Fruit fly (Drosophila melanogaster) whole organism, embryonic: ENCODE results near the gene Pex14.
A peak's percentile ranks its signal among the peaks of the same experiment; 100 is the strongest.

Experiments used
- CG1024 ChIP-seq: fragments of 200-800 bp; sonication (Bioruptor generic); IDR thresholded peaks from 2 replicates; pipeline ENCODE4 v1.3.6; 2022; ENCODE audit warnings: missing biosample characterization, missing genetic modification characterization
- CG11093 ChIP-seq: fragments of 200-800 bp; sonication (Bioruptor generic); IDR thresholded peaks from 3 replicates; pipeline ENCODE4 v1.3.6; 2022; ENCODE audit warnings: missing biosample characterization, missing genetic modification characterization
- CG11695 ChIP-seq: fragments of 200-800 bp; sonication (Bioruptor generic); IDR thresholded peaks from 3 replicates; pipeline ENCODE4 v1.3.6; 2022; ENCODE audit warnings: missing biosample characterization, missing genetic modification characterization
- CG12299 ChIP-seq: fragments of 200-800 bp; sonication (Bioruptor generic); optimal IDR thresholded peaks from 2 replicates; lab custom pipeline; 2018; ENCODE audit warnings: missing biosample characterization, mild to moderate bottlenecking, missing genetic modification characterization
- CG12659 ChIP-seq: fragments of 200-800 bp; sonication (Bioruptor generic); optimal IDR thresholded peaks from 3 replicates; lab custom pipeline; 2017; ENCODE audit warnings: mild to moderate bottlenecking, missing biosample characterization, missing genetic modification reagents, missing genetic modification characterization
- CG1603 ChIP-seq: fragments of 200-800 bp; sonication (Bioruptor generic); optimal IDR thresholded peaks from 2 replicates; lab custom pipeline; 2019; ENCODE audit warnings: missing biosample characterization, mild to moderate bottlenecking, missing genetic modification characterization, moderate library complexity
- CG18011 ChIP-seq: fragments of 200-800 bp; sonication (Bioruptor generic); optimal IDR thresholded peaks from 2 replicates; lab custom pipeline; 2017; ENCODE audit warnings: missing biosample characterization, missing genetic modification characterization, mild to moderate bottlenecking, moderate library complexity, missing genotype
- CG2129 ChIP-seq: fragments of 200-800 bp; sonication (Bioruptor generic); IDR thresholded peaks from 2 replicates; pipeline ENCODE4 v1.3.6; 2022; ENCODE audit warnings: missing biosample characterization, missing genetic modification characterization; ENCODE audit not compliant: partially characterized antibody
- CG2202 ChIP-seq: fragments of 200-800 bp; sonication (Bioruptor generic); optimal IDR thresholded peaks from 2 replicates; lab custom pipeline; 2018; ENCODE audit warnings: missing biosample characterization, mild to moderate bottlenecking, missing genetic modification characterization
- CG2678 ChIP-seq: fragments of 200-800 bp; sonication (Bioruptor generic); optimal IDR thresholded peaks from 3 replicates; lab custom pipeline; 2019; ENCODE audit warnings: missing biosample characterization, mild to moderate bottlenecking, missing genetic modification characterization, moderate library complexity
- CG31441 ChIP-seq: fragments of 200-800 bp; sonication (Bioruptor generic); IDR thresholded peaks from 2 replicates; pipeline ENCODE4 v1.3.6; 2022; ENCODE audit warnings: missing biosample characterization, missing genetic modification characterization
- CG4360 ChIP-seq: fragments of 200-800 bp; sonication (Bioruptor generic); IDR thresholded peaks from 2 replicates; pipeline ENCODE4 v1.3.6; 2022; ENCODE audit warnings: missing biosample characterization, missing genetic modification characterization
- CG4424 ChIP-seq: fragments of 200-800 bp; sonication (Bioruptor generic); optimal IDR thresholded peaks from 3 replicates; lab custom pipeline; 2016; ENCODE audit warnings: missing biosample characterization, missing genetic modification characterization
- CG4707 ChIP-seq: fragments of 200-800 bp; sonication (Bioruptor generic); optimal IDR thresholded peaks from 2 replicates; lab custom pipeline; 2018; ENCODE audit warnings: missing biosample characterization, mild to moderate bottlenecking, missing genetic modification characterization, moderate library complexity
- CG5245 ChIP-seq: fragments of 200-800 bp; sonication (Bioruptor generic); optimal IDR thresholded peaks from 3 replicates; lab custom pipeline; 2016; ENCODE audit warnings: missing biosample characterization, missing genetic modification characterization
- CG5953 ChIP-seq: fragments of 200-800 bp; sonication (Bioruptor generic); IDR thresholded peaks from 2 replicates; pipeline ENCODE4 v1.3.6; 2022; ENCODE audit warnings: missing biosample characterization, missing genetic modification characterization
- CG7271 ChIP-seq: fragments of 200-800 bp; sonication (Bioruptor generic); optimal IDR thresholded peaks from 2 replicates; lab custom pipeline; 2018; ENCODE audit warnings: missing biosample characterization, mild to moderate bottlenecking, missing genetic modification characterization, moderate library complexity
- CG9797 ChIP-seq: fragments of 200-800 bp; sonication (Bioruptor generic); optimal IDR thresholded peaks from 3 replicates; lab custom pipeline; 2018; ENCODE audit warnings: missing biosample characterization, mild to moderate bottlenecking, missing genetic modification characterization
- CTCF ChIP-seq: fragments of 200-800 bp; sonication (Bioruptor generic); optimal IDR thresholded peaks from 2 replicates; lab custom pipeline; 2017; ENCODE audit warnings: missing biosample characterization, mild to moderate bottlenecking, missing genetic modification characterization, moderate library complexity
- Chrac-16 ChIP-seq: fragments of 200-800 bp; sonication (Bioruptor generic); optimal IDR thresholded peaks from 3 replicates; lab custom pipeline; 2016; ENCODE audit warnings: missing biosample characterization, missing genetic modification characterization
- Dfd ChIP-seq, 2 experiments: fragments of >200 bp; optimal IDR thresholded peaks; 2 replicates each; lab custom pipeline; 2017; ENCODE audit warnings: missing biosample characterization in 2 of 2, missing genetic modification characterization in 2 of 2
- Dip2 ChIP-seq: fragments of 200-800 bp; sonication (Bioruptor generic); IDR thresholded peaks from 2 replicates; pipeline ENCODE4 v1.3.6; 2022; ENCODE audit warnings: missing biosample characterization, missing genetic modification characterization
- Ets65A ChIP-seq: fragments of 200-800 bp; sonication (Bioruptor generic); peaks from one replicate; lab custom pipeline; 2016; ENCODE audit warnings: missing biosample characterization, missing genetic modification characterization
- Ets97D ChIP-seq: fragments of 200-800 bp; sonication (Bioruptor generic); optimal IDR thresholded peaks from 3 replicates; lab custom pipeline; 2016; ENCODE audit warnings: missing biosample characterization, missing genetic modification characterization
- Fer3 ChIP-seq: fragments of 200-800 bp; sonication (Bioruptor generic); optimal IDR thresholded peaks from 2 replicates; lab custom pipeline; 2018; ENCODE audit warnings: missing biosample characterization, mild to moderate bottlenecking, missing genetic modification characterization, moderate library complexity
- HHEX ChIP-seq: fragments of 200-800 bp; sonication (Bioruptor generic); optimal IDR thresholded peaks from 3 replicates; lab custom pipeline; 2017; ENCODE audit warnings: missing biosample characterization, mild to moderate bottlenecking, missing genetic modification characterization, missing genetic modification reagents
- Hsf ChIP-seq: fragments of 200-800 bp; sonication (Bioruptor generic); optimal IDR thresholded peaks from 3 replicates; lab custom pipeline; 2016; ENCODE audit warnings: missing biosample characterization, missing genetic modification characterization
- Kr ChIP-seq: fragments of 200-800 bp; sonication (Bioruptor generic); optimal IDR thresholded peaks from 2 replicates; lab custom pipeline; 2017; ENCODE audit warnings: missing biosample characterization, mild to moderate bottlenecking, missing genetic modification characterization
- NC2α ChIP-seq: fragments of 200-800 bp; sonication (Bioruptor generic); optimal IDR thresholded peaks from 2 replicates; lab custom pipeline; 2016; ENCODE audit warnings: missing biosample characterization, missing genetic modification characterization
- Nf-YC ChIP-seq: fragments of 200-800 bp; optimal IDR thresholded peaks from 3 replicates; lab custom pipeline; 2019; ENCODE audit warnings: missing biosample characterization, mild to moderate bottlenecking, missing genetic modification characterization, moderate library complexity
- Taf1 ChIP-seq: fragments of 200-800 bp; sonication (Bioruptor generic); IDR thresholded peaks from 2 replicates; pipeline ENCODE4 v1.3.6; 2022; ENCODE audit warnings: missing biosample characterization, missing genetic modification characterization
- ara ChIP-seq: fragments of 200-800 bp; sonication (Bioruptor generic); IDR thresholded peaks from 2 replicates; pipeline ENCODE4 v1.3.6; 2022; ENCODE audit warnings: missing biosample characterization, missing genetic modification characterization
- bowl ChIP-seq: fragments of 200-800 bp; sonication (Bioruptor generic); IDR thresholded peaks from 2 replicates; pipeline ENCODE4 v1.3.6; 2022; ENCODE audit warnings: missing biosample characterization, missing genetic modification characterization
- br ChIP-seq: fragments of >200 bp; optimal IDR thresholded peaks from 2 replicates; lab custom pipeline; 2017
- cas ChIP-seq: fragments of 200-800 bp; sonication (Bioruptor generic); IDR thresholded peaks from 2 replicates; pipeline ENCODE4 v1.3.6; 2022; ENCODE audit warnings: missing biosample characterization, missing genetic modification characterization
- eve ChIP-seq, 2 experiments: fragments of >200 bp; optimal IDR thresholded peaks; 2 replicates each; lab custom pipeline; 2017; ENCODE audit warnings: missing biosample characterization in 2 of 2, missing genetic modification characterization in 2 of 2
- h ChIP-seq: fragments of >200 bp; optimal IDR thresholded peaks from 2 replicates; lab custom pipeline; 2017
- nom ChIP-seq: fragments of 200-800 bp; sonication (Bioruptor generic); optimal IDR thresholded peaks from 2 replicates; lab custom pipeline; 2017; ENCODE audit warnings: missing biosample characterization, missing genetic modification characterization, mild to moderate bottlenecking, moderate library complexity, missing genetic modification reagents
- odd ChIP-seq: fragments of 200-800 bp; sonication (Bioruptor generic); optimal IDR thresholded peaks from 2 replicates; lab custom pipeline; 2017; ENCODE audit warnings: missing biosample characterization, mild to moderate bottlenecking, missing genetic modification characterization
- onecut ChIP-seq: fragments of 200-800 bp; sonication (Bioruptor generic); IDR thresholded peaks from 2 replicates; pipeline ENCODE4 v1.3.6; 2022; ENCODE audit warnings: missing biosample characterization, missing genetic modification characterization
- otp ChIP-seq: fragments of 200-800 bp; sonication (Bioruptor generic); IDR thresholded peaks from 3 replicates; pipeline ENCODE4, ENCODE4 v1.3.6; 2022; ENCODE audit warnings: missing biosample characterization, missing genetic modification characterization
- pfk ChIP-seq: fragments of 200-800 bp; sonication (Bioruptor generic); optimal IDR thresholded peaks from 2 replicates; lab custom pipeline; 2018; ENCODE audit warnings: missing biosample characterization, mild to moderate bottlenecking, missing genetic modification characterization, moderate library complexity
- psq ChIP-seq: fragments of 200-800 bp; sonication (Bioruptor generic); optimal IDR thresholded peaks from 2 replicates; lab custom pipeline; 2017; ENCODE audit warnings: missing biosample characterization, missing genetic modification characterization
- rib ChIP-seq: fragments of 200-800 bp; sonication (Bioruptor generic); IDR thresholded peaks from 2 replicates; pipeline ENCODE4 v1.3.6; 2022; ENCODE audit warnings: missing biosample characterization, missing genetic modification characterization
- ro ChIP-seq: fragments of 200-800 bp; sonication (Bioruptor generic); IDR thresholded peaks from 2 replicates; pipeline ENCODE4 v1.3.6; 2022; ENCODE audit warnings: missing biosample characterization, missing genetic modification characterization
- run ChIP-seq: fragments of 200-800 bp; sonication (Bioruptor generic); optimal IDR thresholded peaks from 3 replicates; lab custom pipeline; 2018; ENCODE audit warnings: missing biosample characterization, mild to moderate bottlenecking, missing genetic modification characterization
- so ChIP-seq: fragments of 200-800 bp; sonication (Bioruptor generic); IDR thresholded peaks from 3 replicates; pipeline ENCODE4 v1.3.6; 2022; ENCODE audit warnings: missing biosample characterization, missing genetic modification characterization
- tap ChIP-seq: fragments of 200-800 bp; optimal IDR thresholded peaks from 3 replicates; lab custom pipeline; 2019; ENCODE audit warnings: missing biosample characterization, mild to moderate bottlenecking, missing genetic modification characterization, moderate library complexity
- unpg ChIP-seq: fragments of 200-800 bp; sonication (Bioruptor generic); optimal IDR thresholded peaks from 3 replicates; lab custom pipeline; 2018; ENCODE audit warnings: missing biosample characterization, mild to moderate bottlenecking, missing genetic modification characterization, moderate library complexity
- vvl ChIP-seq: fragments of 200-800 bp; sonication (Bioruptor generic); IDR thresholded peaks from 2 replicates; pipeline ENCODE4 v1.3.6; 2022; ENCODE audit warnings: missing biosample characterization, missing genetic modification characterization
- yki ChIP-seq: fragments of >200 bp; optimal IDR thresholded peaks from 3 replicates; lab custom pipeline; 2018
- zf30C ChIP-seq: fragments of 200-800 bp; sonication (Bioruptor generic); optimal IDR thresholded peaks from 3 replicates; lab custom pipeline; 2018; ENCODE audit warnings: missing biosample characterization, mild to moderate bottlenecking, missing genetic modification characterization

Pex14 gene

dm6 chr3L:20784812-20785671 is 6.4 kb downstream of the Pex14 start (continued):
- TF ChIP-seq so (GFP tag; lab: Robert Waterston, UW) (peak; percentile 57; the same call in 1 of the 3 replicates), Hsf (GFP tag; lab: Kevin White, UChicago) (peak; percentile 16), yki (lab: Kevin White, UChicago) (peak; percentile 72), Dfd (GFP tag; optimal IDR thresholded peaks at IDR 0.05; lab: Kevin White, UChicago) (no peak), otp (GFP tag; lab: Robert Waterston, UW) (peak; percentile 53; the same call in 1 of the 3 replicates), br (lab: Kevin White, UChicago) (no peak), CG7271 (tag; lab: Kevin White, UChicago) (no peak), nom (GFP tag; lab: Kevin White, UChicago) (peak; percentile 40), CG1024 (GFP tag; lab: Robert Waterston, UW) (no peak), run (tag; lab: Kevin White, UChicago) (no peak), CG4707 (GFP tag; lab: Kevin White, UChicago) (no peak), odd (GFP tag; lab: Kevin White, UChicago) (peak; percentile 40), Dip2 (GFP tag; lab: Robert Waterston, UW) (no peak), CG2678 (tag; lab: Kevin White, UChicago) (peak; percentile 68), CG12299 (tag; lab: Kevin White, UChicago) (peak; percentile 32), CG2129 (GFP tag; lab: Robert Waterston, UW) (no peak), CTCF (GFP tag; lab: Kevin White, UChicago) (peak; percentile 15), Nf-YC (tag; lab: Kevin White, UChicago) (peak; percentile 55), zf30C (GFP tag; lab: Kevin White, UChicago) (no peak), CG4424 (GFP tag; lab: Kevin White, UChicago) (peak; percentile 16), Ets97D (GFP tag; lab: Kevin White, UChicago) (no peak), CG4360 (peak; percentile 37; the same call in 1 of the 2 replicates), rib (GFP tag; lab: Robert Waterston, UW) (peak; percentile 49; the same call in 1 of the 2 replicates), Taf1 (GFP tag; lab: Robert Waterston, UW) (no peak), CG1603 (tag; lab: Kevin White, UChicago) (no peak), CG12659 (GFP tag; lab: Kevin White, UChicago) (peak; percentile 60), Ets65A (GFP tag; lab: Kevin White, UChicago) (peak; percentile 26), CG31441 (peak; percentile 33; the same call in 1 of the 2 replicates), CG9797 (GFP tag; lab: Kevin White, UChicago) (no peak), vvl (GFP tag; lab: Robert Waterston, UW) (peak; percentile 68), Kr (no peak), h (lab: Kevin White, UChicago) (no peak), CG11695 (GFP tag; lab: Robert Waterston, UW) (peak; percentile 41; the same call in 1 of the 3 replicates), CG11093 (GFP tag; lab: Robert Waterston, UW) (no peak), CG2202 (no peak), unpg (GFP tag; lab: Kevin White, UChicago) (peak; percentile 8), tap (tag; lab: Kevin White, UChicago) (no peak), cas (GFP tag; lab: Robert Waterston, UW) (no peak), psq (GFP tag; lab: Kevin White, UChicago) (peak; percentile 66), CG18011 (GFP tag; lab: Kevin White, UChicago) (no peak), bowl (no peak), onecut (GFP tag; lab: Robert Waterston, UW) (0 out of 2 replicates have a peak, but pooled peaks have one; percentile 9), HHEX (GFP tag; lab: Kevin White, UChicago) (no peak), Chrac-16 (peak; percentile 4), CG5245 (GFP tag; lab: Kevin White, UChicago) (no peak), pfk (GFP tag; lab: Kevin White, UChicago) (peak; percentile 45), NC2α (no peak), CG5953 (GFP tag; lab: Robert Waterston, UW) (no peak), ara (GFP tag; lab: Robert Waterston, UW) (no peak; the same call in 1 of the 2 replicates), Fer3 (tag; lab: Kevin White, UChicago) (no peak), eve (GFP tag; optimal IDR thresholded peaks at IDR 0.05; lab: Kevin White, UChicago) (no peak), ro (no peak)
